Worm (Caenorhabditis elegans) whole organism, mixed stage, embryonic: ENCODE data around the gene Y46C8AL.11.
"Not testable (repeated sequence)": the region's sequence is repeated elsewhere in the genome, so short reads cannot be mapped to it uniquely, and the experiment has no call there.

Experiments
- M03D4.4 ChIP-seq: sonication (generic microtip); optimal IDR thresholded peaks from 2 replicates; lab custom pipeline; 2017; ENCODE audit warnings: mild to moderate bottlenecking, missing genetic modification characterization, missing compliant biosample characterization
- bed-3 ChIP-seq: fragments of 200-800 bp; sonication (Bioruptor generic); optimal IDR thresholded peaks from 3 replicates; lab custom pipeline; 2018; ENCODE audit warnings: mild to moderate bottlenecking, missing genetic modification characterization, moderate library complexity, missing compliant biosample characterization
- blmp-1 ChIP-seq: fragments of 150-350 bp; optimal IDR thresholded peaks from 2 replicates; lab custom pipeline; 2014; ENCODE audit warnings: missing biosample characterization, missing genetic modification characterization
- ceh-39 ChIP-seq: fragments of 150-350 bp; optimal IDR thresholded peaks from 2 replicates; lab custom pipeline; 2014; ENCODE audit warnings: missing biosample characterization, missing genetic modification characterization
- ceh-43 ChIP-seq: fragments of 200-800 bp; sonication (Bioruptor generic); optimal IDR thresholded peaks from 2 replicates; lab custom pipeline; 2018; ENCODE audit warnings: mild to moderate bottlenecking, missing genetic modification characterization, moderate library complexity, missing compliant biosample characterization
- ces-1 ChIP-seq: fragments of 150-350 bp; optimal IDR thresholded peaks from 2 replicates; lab custom pipeline; 2014; ENCODE audit warnings: missing biosample characterization, missing genetic modification reagents, missing genetic modification characterization
- cnd-1 ChIP-seq: fragments of 200-800 bp; sonication (Bioruptor generic); optimal IDR thresholded peaks from 2 replicates; lab custom pipeline; 2018; ENCODE audit warnings: mild to moderate bottlenecking, missing genetic modification characterization, missing compliant biosample characterization
- drap-1 ChIP-seq: fragments of 200-800 bp; sonication (Bioruptor generic); optimal IDR thresholded peaks from 3 replicates; lab custom pipeline; 2018; ENCODE audit warnings: mild to moderate bottlenecking, missing genetic modification characterization, missing compliant biosample characterization
- elt-1 ChIP-seq: sonication (generic microtip); optimal IDR thresholded peaks from 2 replicates; lab custom pipeline; 2017; ENCODE audit warnings: missing genetic modification characterization, mild to moderate bottlenecking, missing compliant biosample characterization, antibody characterized with exemption, moderate library complexity, borderline replicate concordance; ENCODE audit not compliant: insufficient read depth
- elt-3 ChIP-seq: fragments of 150-350 bp; optimal IDR thresholded peaks from 2 replicates; lab custom pipeline; 2014; ENCODE audit warnings: missing biosample characterization, missing genetic modification characterization
- flh-1 ChIP-seq: fragments of 200-800 bp; sonication (Bioruptor generic); optimal IDR thresholded peaks from 2 replicates; lab custom pipeline; 2018; ENCODE audit warnings: mild to moderate bottlenecking, missing genetic modification characterization, moderate library complexity, missing compliant biosample characterization
- hlh-1 ChIP-seq: fragments of 150-350 bp; optimal IDR thresholded peaks from 2 replicates; lab custom pipeline; 2014; ENCODE audit warnings: missing biosample characterization, missing genetic modification reagents, missing genetic modification characterization
- lin-13 ChIP-seq: fragments of 150-350 bp; optimal IDR thresholded peaks from 2 replicates; lab custom pipeline; 2014; ENCODE audit warnings: missing biosample characterization, missing genetic modification characterization
- lin-32 ChIP-seq: fragments of 200-800 bp; sonication (Bioruptor generic); optimal IDR thresholded peaks from 2 replicates; lab custom pipeline; 2018; ENCODE audit warnings: mild to moderate bottlenecking, missing genetic modification characterization, missing compliant biosample characterization
- lsy-2 ChIP-seq: fragments of 150-350 bp; optimal IDR thresholded peaks from 2 replicates; lab custom pipeline; 2014; ENCODE audit warnings: missing biosample characterization, missing genetic modification characterization
- mab-5 ChIP-seq: fragments of 150-350 bp; optimal IDR thresholded peaks from 2 replicates; lab custom pipeline; 2014; ENCODE audit warnings: missing biosample characterization, missing genetic modification characterization
- mep-1 ChIP-seq: fragments of 150-350 bp; optimal IDR thresholded peaks from 2 replicates; lab custom pipeline; 2017; ENCODE audit warnings: missing biosample characterization, missing genetic modification reagents, missing genetic modification characterization, inconsistent platforms
- mls-2 ChIP-seq: sonication (generic microtip); optimal IDR thresholded peaks from 2 replicates; lab custom pipeline; 2016; ENCODE audit warnings: mild to moderate bottlenecking, missing genetic modification characterization, moderate library complexity, missing compliant biosample characterization
- nhr-12 ChIP-seq: fragments of 150-350 bp; optimal IDR thresholded peaks from 2 replicates; lab custom pipeline; 2014; ENCODE audit warnings: missing biosample characterization, missing genetic modification characterization
- nhr-237 ChIP-seq: fragments of 150-350 bp; optimal IDR thresholded peaks from 2 replicates; lab custom pipeline; 2014; ENCODE audit warnings: missing biosample characterization, missing genetic modification characterization
- nhr-28 ChIP-seq: fragments of 150-350 bp; optimal IDR thresholded peaks from 2 replicates; lab custom pipeline; 2014; ENCODE audit warnings: missing biosample characterization, missing genetic modification characterization
- nhr-76 ChIP-seq: sonication (generic microtip); optimal IDR thresholded peaks from 2 replicates; lab custom pipeline; 2017; ENCODE audit warnings: missing biosample characterization, missing genetic modification characterization
- pha-4 ChIP-seq: fragments of 150-350 bp; optimal IDR thresholded peaks from 2 replicates; lab custom pipeline; 2018; ENCODE audit warnings: missing biosample characterization, missing genetic modification reagents, missing genetic modification characterization
- sem-2 ChIP-seq: fragments of 200-800 bp; sonication (Bioruptor generic); optimal IDR thresholded peaks from 2 replicates; lab custom pipeline; 2018; ENCODE audit warnings: mild to moderate bottlenecking, missing genetic modification characterization, missing compliant biosample characterization
- snpc-4 ChIP-seq: fragments of 150-350 bp; optimal IDR thresholded peaks from 2 replicates; lab custom pipeline; 2014; ENCODE audit warnings: missing biosample characterization, missing genetic modification characterization
- sptf-1 ChIP-seq: sonication (generic microtip); optimal IDR thresholded peaks from 2 replicates; lab custom pipeline; 2017; ENCODE audit warnings: mild to moderate bottlenecking, missing genetic modification characterization, moderate library complexity, missing compliant biosample characterization
- tbx-8 ChIP-seq: fragments of 200-800 bp; sonication (Bioruptor generic); optimal IDR thresholded peaks from 2 replicates; lab custom pipeline; 2018; ENCODE audit warnings: mild to moderate bottlenecking, missing genetic modification characterization, moderate library complexity, missing compliant biosample characterization
- unc-120 ChIP-seq: sonication (generic microtip); optimal IDR thresholded peaks from 2 replicates; lab custom pipeline; 2017; ENCODE audit warnings: missing genetic modification characterization, missing compliant biosample characterization; ENCODE audit not compliant: poor library complexity, severe bottlenecking
- unc-39 ChIP-seq: fragments of 150-350 bp; optimal IDR thresholded peaks from 2 replicates; lab custom pipeline; 2014; ENCODE audit warnings: missing biosample characterization, missing genetic modification characterization
- unc-62 ChIP-seq: fragments of 150-350 bp; optimal IDR thresholded peaks from 2 replicates; lab custom pipeline; 2014; ENCODE audit warnings: missing biosample characterization, missing genetic modification reagents, missing genetic modification characterization
- zip-8 ChIP-seq: fragments of 150-350 bp; optimal IDR thresholded peaks from 2 replicates; lab custom pipeline; 2014; ENCODE audit warnings: missing biosample characterization, missing genetic modification characterization
- ztf-11 ChIP-seq: fragments of 150-350 bp; optimal IDR thresholded peaks from 2 replicates; lab custom pipeline; 2014; ENCODE audit warnings: missing biosample characterization, missing genetic modification characterization

The Y46C8AL.11 gene

ce11 chrIV:3911848-3912247 lies 31.3 kb upstream of the Y46C8AL.11 start, which contains the start of gene F56D6.18:
TSS of gene F56D6.18 (minus strand) at chrIV:3911948.
- TF ChIP-seq nhr-76 (tag; lab: Kevin White, UChicago); drap-1 (GFP tag; lab: Kevin White, UChicago); pha-4: not testable (repeated sequence)

DNA sequence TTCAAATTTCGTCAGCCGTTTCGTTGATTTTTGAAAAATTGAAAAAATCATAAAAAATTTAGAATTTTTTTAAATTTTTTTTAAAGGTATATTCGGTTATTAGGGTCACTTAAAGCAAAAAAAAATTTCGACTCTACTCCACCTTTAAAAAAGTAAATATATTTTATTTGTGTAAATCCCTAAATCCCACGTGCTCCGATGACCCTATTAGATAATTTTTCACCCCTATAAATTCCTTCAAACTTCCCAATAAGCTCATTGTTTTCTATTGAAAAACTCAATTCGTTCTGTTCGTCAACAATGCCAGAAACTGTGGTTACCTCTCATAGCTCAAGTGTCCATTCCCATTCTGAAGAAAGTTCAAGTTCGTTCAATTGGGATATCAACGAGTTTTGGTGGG lies 30.5 kb upstream of the Y46C8AL.11 start, which contains the start of gene F56D6.20:
Gene F56D6.20, plus strand, starts transcription at position 301 of the 400 bp plus-strand sequence.
- no peak for TF ChIP-seq sem-2 (GFP tag; lab: Kevin White, UChicago)
- no peak for TF ChIP-seq blmp-1 (tag; lab: Kevin White, UChicago)
- no peak for TF ChIP-seq elt-1
- TF ChIP-seq ztf-11 (tag; lab: Kevin White, UChicago), result no peak
- TF ChIP-seq lsy-2 (tag; lab: Kevin White, UChicago), result no peak
- no peak for TF ChIP-seq mls-2 (tag; lab: Kevin White, UChicago)
- TF ChIP-seq nhr-12 (tag; lab: Kevin White, UChicago), result no peak
- TF ChIP-seq M03D4.4 (tag; lab: Kevin White, UChicago), result no peak
- TF ChIP-seq sptf-1 (tag; lab: Kevin White, UChicago), result no peak
- TF ChIP-seq cnd-1 (tag; lab: Kevin White, UChicago), result no peak
- no peak for TF ChIP-seq lin-13 (tag; lab: Kevin White, UChicago)
- TF ChIP-seq unc-120, result no peak
- TF ChIP-seq ceh-39, result no peak
- TF ChIP-seq nhr-28 (tag; lab: Kevin White, UChicago), result no peak
- TF ChIP-seq unc-62 (GFP tag; lab: Kevin White, UChicago), result no peak
- no peak for TF ChIP-seq unc-39 (tag; lab: Kevin White, UChicago)
- TF ChIP-seq lin-32 (GFP tag; lab: Kevin White, UChicago), result no peak
- TF ChIP-seq mep-1 (tag; lab: Kevin White, UChicago), result no peak
- no peak for TF ChIP-seq tbx-8 (GFP tag; lab: Kevin White, UChicago)

ce11 chrIV:3914462-3914861 lies 28.6 kb upstream of the Y46C8AL.11 start, which contains the start of gene F56D6.19:
TSS of gene F56D6.19 (plus strand) at chrIV:3914762.
- TF ChIP-seq hlh-1, result no peak
- no peak for TF ChIP-seq sem-2 (GFP tag; lab: Kevin White, UChicago)
- no peak for TF ChIP-seq unc-62 (GFP tag; lab: Kevin White, UChicago)
- no peak for TF ChIP-seq ces-1 (GFP tag; lab: Kevin White, UChicago)
- TF ChIP-seq ceh-39, result no peak
- no peak for TF ChIP-seq blmp-1 (tag; lab: Kevin White, UChicago)
- TF ChIP-seq tbx-8 (GFP tag; lab: Kevin White, UChicago), result no peak
- no peak for TF ChIP-seq lin-13 (tag; lab: Kevin White, UChicago)
- no peak for TF ChIP-seq snpc-4 (tag; lab: Kevin White, UChicago)
- TF ChIP-seq nhr-237, result no peak
- no peak for TF ChIP-seq nhr-28 (tag; lab: Kevin White, UChicago)
- TF ChIP-seq M03D4.4 (tag; lab: Kevin White, UChicago), result no peak
- no peak for TF ChIP-seq flh-1 (GFP tag; lab: Kevin White, UChicago)
- TF ChIP-seq zip-8, result no peak
- no peak for TF ChIP-seq elt-3 (tag; lab: Kevin White, UChicago)
- TF ChIP-seq bed-3, result no peak

- TF ChIP-seq lsy-2 (tag; lab: Kevin White, UChicago) (no peak), nhr-12 (tag; lab: Kevin White, UChicago) (no peak), lin-13 (tag; lab: Kevin White, UChicago) (no peak), M03D4.4 (tag; lab: Kevin White, UChicago) (no peak)
- TF ChIP-seq, all 35 proteins: peak for 0
Observed at ce11 chrIV:3915296-3915695, 27.8 kb upstream of the Y46C8AL.11 start, which contains the start of gene srz-20. TSS of gene srz-20 (plus strand) at chrIV:3915596.

ce11 chrIV:3917405-3917804 lies 25.7 kb upstream of the Y46C8AL.11 start, which contains the start of gene F56D6.14:
TSS of gene F56D6.14 (plus strand) at chrIV:3917705.
- TF ChIP-seq blmp-1 (tag; lab: Kevin White, UChicago) (no peak), lsy-2 (tag; lab: Kevin White, UChicago) (no peak), unc-120 (no peak), ceh-43 (GFP tag; lab: Kevin White, UChicago) (no peak), ces-1 (GFP tag; lab: Kevin White, UChicago) (no peak), sem-2 (GFP tag; lab: Kevin White, UChicago) (no peak), mab-5 (no peak)
